Fruit fly (Drosophila melanogaster): ENCODE results near the gene CG3213.

DNA sequence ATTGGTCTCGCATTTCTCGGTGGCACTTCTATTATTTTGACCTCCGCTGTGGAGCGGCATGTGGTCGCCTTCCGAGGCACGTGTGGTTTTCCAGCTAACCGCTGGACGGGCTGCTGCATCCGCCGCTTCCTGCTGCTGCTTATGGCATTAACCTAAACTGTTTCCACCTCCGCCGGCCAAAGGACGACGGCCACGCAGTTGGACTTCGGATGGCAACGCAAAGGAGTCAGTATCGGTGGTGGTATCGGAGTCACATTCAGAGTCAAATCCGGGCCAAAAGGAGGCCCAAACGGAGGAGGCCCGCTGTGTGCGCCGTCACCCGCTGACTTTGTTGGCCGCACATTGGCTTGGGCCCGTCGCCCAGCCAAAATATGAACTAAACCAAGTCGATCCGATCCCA lies 30.3 kb upstream of the CG3213 start:
- TF ChIP-seq CG14050 (GFP tag; IDR thresholded peaks at IDR 0.05): no peak
- TF ChIP-seq sima (GFP tag; optimal IDR thresholded peaks at IDR 0.05): no peak
- no peak for TF ChIP-seq sens-2 (GFP tag; IDR thresholded peaks at IDR 0.05)
- TF ChIP-seq Fer2 (tag; optimal IDR thresholded peaks at IDR 0.05): no peak
- no peak for TF ChIP-seq CG13123 (GFP tag; optimal IDR thresholded peaks at IDR 0.05)
- TF ChIP-seq z (GFP tag; IDR thresholded peaks at IDR 0.05): no peak
- no peak for TF ChIP-seq Gug (GFP tag; IDR thresholded peaks at IDR 0.05)
- TF ChIP-seq tin (GFP tag; optimal IDR thresholded peaks at IDR 0.05): no peak
- TF ChIP-seq Doc2 (GFP tag; IDR thresholded peaks at IDR 0.05): no peak
- no peak for TF ChIP-seq CG7987 (GFP tag; optimal IDR thresholded peaks at IDR 0.05)
- TF ChIP-seq HmgZ (tag; optimal IDR thresholded peaks at IDR 0.05): no peak
- no peak for TF ChIP-seq CG10321 (GFP tag; IDR thresholded peaks at IDR 0.05)
- TF ChIP-seq NfI (GFP tag; optimal IDR thresholded peaks at IDR 0.05): no peak
- no peak for TF ChIP-seq CG2116 (GFP tag; optimal IDR thresholded peaks at IDR 0.05)

Measured in whole organism, embryonic.